Fruit fly (Drosophila melanogaster) whole organism, embryonic: ENCODE measurements around the gene CG6656.

Experiments
- Awh ChIP-seq: fragments of 200-800 bp; sonication (Bioruptor generic); IDR thresholded peaks from 2 replicates; pipeline ENCODE4, ENCODE4 v1.3.6; 2022; ENCODE audit warnings: missing biosample characterization, missing genetic modification characterization
- CG10565 ChIP-seq: fragments of 200-800 bp; sonication (Bioruptor generic); optimal IDR thresholded peaks from 3 replicates; lab custom pipeline; 2016; ENCODE audit warnings: missing biosample characterization, mild to moderate bottlenecking, missing genetic modification characterization
- CG11247 ChIP-seq: fragments of 200-800 bp; sonication (Bioruptor generic); IDR thresholded peaks from 2 replicates; pipeline ENCODE4 v1.3.6; 2022; ENCODE audit warnings: missing biosample characterization, missing genetic modification characterization
- CG12104 ChIP-seq: fragments of 200-800 bp; sonication (Bioruptor generic); optimal IDR thresholded peaks from 3 replicates; lab custom pipeline; 2016; ENCODE audit warnings: missing biosample characterization, missing genetic modification characterization
- CG12769 ChIP-seq: fragments of 200-800 bp; sonication (Bioruptor generic); optimal IDR thresholded peaks from 2 replicates; lab custom pipeline; 2019; ENCODE audit warnings: missing biosample characterization, mild to moderate bottlenecking, missing genetic modification characterization, moderate library complexity
- CG13287 ChIP-seq: fragments of 200-800 bp; sonication (Bioruptor generic); IDR thresholded peaks from 2 replicates; pipeline ENCODE4 v1.3.6; 2022; ENCODE audit warnings: missing biosample characterization, missing genetic modification characterization; ENCODE audit not compliant: partially characterized antibody
- CG13775 ChIP-seq: fragments of 200-800 bp; sonication (Bioruptor generic); optimal IDR thresholded peaks from 3 replicates; lab custom pipeline; 2017; ENCODE audit warnings: missing biosample characterization, mild to moderate bottlenecking, missing genetic modification characterization
- CG14667 ChIP-seq: fragments of 200-800 bp; sonication (Bioruptor generic); IDR thresholded peaks from 2 replicates; pipeline ENCODE4 v1.3.6; 2022; ENCODE audit warnings: missing biosample characterization, missing genetic modification characterization
- CG14965 ChIP-seq: fragments of 200-800 bp; sonication (Bioruptor generic); optimal IDR thresholded peaks from 2 replicates; lab custom pipeline; 2016; ENCODE audit warnings: missing biosample characterization, missing genetic modification characterization, borderline replicate concordance
- CG17361 ChIP-seq: fragments of 200-800 bp; sonication (Bioruptor generic); IDR thresholded peaks from 3 replicates; pipeline ENCODE4 v1.3.6; 2022; ENCODE audit warnings: missing biosample characterization, missing genetic modification characterization
- CG17802 ChIP-seq: fragments of 200-800 bp; sonication (Bioruptor generic); optimal IDR thresholded peaks from 2 replicates; lab custom pipeline; 2018; ENCODE audit warnings: missing biosample characterization, mild to moderate bottlenecking, missing genetic modification characterization, moderate library complexity
- CG2116 ChIP-seq: fragments of 200-800 bp; sonication (Bioruptor generic); optimal IDR thresholded peaks from 3 replicates; lab custom pipeline; 2018; ENCODE audit warnings: missing biosample characterization, mild to moderate bottlenecking, missing genetic modification characterization
- CG34422 ChIP-seq: fragments of 200-800 bp; sonication (Bioruptor generic); IDR thresholded peaks from 3 replicates; pipeline ENCODE4 v1.3.6; 2022; ENCODE audit warnings: missing biosample characterization, missing genetic modification characterization
- CG4404 ChIP-seq: fragments of 200-800 bp; sonication (Bioruptor generic); IDR thresholded peaks from 2 replicates; pipeline ENCODE4 v1.3.6; 2022; ENCODE audit warnings: missing biosample characterization, missing genetic modification characterization
- CG9797 ChIP-seq: fragments of 200-800 bp; sonication (Bioruptor generic); optimal IDR thresholded peaks from 3 replicates; lab custom pipeline; 2018; ENCODE audit warnings: missing biosample characterization, mild to moderate bottlenecking, missing genetic modification characterization
- CG9932 ChIP-seq: fragments of 200-800 bp; sonication (Bioruptor generic); IDR thresholded peaks from 2 replicates; pipeline ENCODE4 v1.3.6; 2022; ENCODE audit warnings: missing biosample characterization, missing genetic modification characterization
- CkIIα-i1 ChIP-seq: fragments of 200-800 bp; sonication (Bioruptor generic); IDR thresholded peaks from 2 replicates; pipeline ENCODE4 v1.3.6; 2022; ENCODE audit warnings: missing biosample characterization, missing genetic modification characterization
- CrebB ChIP-seq: fragments of 200-800 bp; sonication (Bioruptor generic); optimal IDR thresholded peaks from 3 replicates; lab custom pipeline; 2018; ENCODE audit warnings: missing biosample characterization, mild to moderate bottlenecking, missing genetic modification characterization
- Dip2 ChIP-seq: fragments of 200-800 bp; sonication (Bioruptor generic); IDR thresholded peaks from 2 replicates; pipeline ENCODE4 v1.3.6; 2022; ENCODE audit warnings: missing biosample characterization, missing genetic modification characterization
- Doc2 ChIP-seq: fragments of 200-800 bp; sonication (Bioruptor generic); IDR thresholded peaks from 2 replicates; pipeline ENCODE4 v1.3.6; 2022; ENCODE audit warnings: missing biosample characterization, missing genetic modification characterization
- Doc3 ChIP-seq: fragments of 200-800 bp; sonication (Bioruptor generic); IDR thresholded peaks from 3 replicates; pipeline ENCODE4 v1.3.6; 2022; ENCODE audit warnings: missing biosample characterization, missing genetic modification characterization; ENCODE audit not compliant: partially characterized antibody
- Fer2 ChIP-seq: fragments of 200-800 bp; sonication (Bioruptor generic); optimal IDR thresholded peaks from 2 replicates; lab custom pipeline; 2018; ENCODE audit warnings: missing biosample characterization, mild to moderate bottlenecking, missing genetic modification characterization, moderate library complexity
- H2.0 ChIP-seq: fragments of 200-800 bp; sonication (Bioruptor generic); IDR thresholded peaks from 2 replicates; pipeline ENCODE4 v1.3.6; 2022; ENCODE audit warnings: missing biosample characterization, missing genetic modification characterization
- HLH3B ChIP-seq: fragments of 200-800 bp; sonication (Bioruptor generic); IDR thresholded peaks from 2 replicates; pipeline ENCODE4 v1.3.6; 2022; ENCODE audit warnings: missing biosample characterization, missing genetic modification characterization
- Hmr ChIP-seq: fragments of 200-800 bp; sonication (Bioruptor generic); optimal IDR thresholded peaks from 3 replicates; lab custom pipeline; 2017; ENCODE audit warnings: mild to moderate bottlenecking, missing biosample characterization, missing genetic modification reagents, missing genetic modification characterization
- Med ChIP-seq: fragments of 200-800 bp; sonication (Bioruptor generic); peaks from one replicate; lab custom pipeline; 2016; ENCODE audit warnings: missing biosample characterization, missing genetic modification characterization, mild to moderate bottlenecking, inconsistent platforms, moderate library complexity
- Pdp1 ChIP-seq, 2 experiments: fragments of 200-800 bp; sonication (Bioruptor generic); optimal IDR thresholded peaks; 3 replicates each; lab custom pipeline; 2016; ENCODE audit warnings: missing biosample characterization in 2 of 2, missing genetic modification characterization in 2 of 2, mild to moderate bottlenecking in 1 of 2, moderate library complexity in 1 of 2
- chn ChIP-seq: fragments of 200-800 bp; sonication (Bioruptor generic); optimal IDR thresholded peaks from 2 replicates; lab custom pipeline; 2016; ENCODE audit warnings: missing biosample characterization, missing genetic modification characterization
- crp ChIP-seq, 2 experiments: fragments of 200-800 bp; sonication (Bioruptor generic); optimal IDR thresholded peaks; 2 replicates in 1 of 2; 3 replicates in 1 of 2; lab custom pipeline; 2017; ENCODE audit warnings: missing biosample characterization in 2 of 2, missing genetic modification characterization in 2 of 2, mild to moderate bottlenecking in 1 of 2, moderate library complexity in 1 of 2
- cwo ChIP-seq: fragments of 200-800 bp; sonication (Bioruptor generic); optimal IDR thresholded peaks from 3 replicates; lab custom pipeline; 2017; ENCODE audit warnings: missing biosample characterization, missing genetic modification characterization, mild to moderate bottlenecking, moderate library complexity, missing genetic modification reagents
- dan ChIP-seq: fragments of 200-800 bp; sonication (Bioruptor generic); IDR thresholded peaks from 2 replicates; pipeline ENCODE4 v1.3.6; 2022; ENCODE audit warnings: missing biosample characterization, missing genetic modification characterization
- esg ChIP-seq: fragments of 200-800 bp; sonication (Bioruptor generic); conservative IDR thresholded peaks from 2 replicates; pipeline ENCODE4 v1.3.6; 2022; ENCODE audit warnings: missing biosample characterization, missing genetic modification characterization
- eve ChIP-seq, 2 experiments: fragments of >200 bp; optimal IDR thresholded peaks; 2 replicates each; lab custom pipeline; 2017; ENCODE audit warnings: missing biosample characterization in 2 of 2, missing genetic modification characterization in 2 of 2
- exex ChIP-seq: fragments of 200-800 bp; sonication (Bioruptor generic); optimal IDR thresholded peaks from 4 replicates; lab custom pipeline; 2018; ENCODE audit warnings: missing biosample characterization, mild to moderate bottlenecking, missing genetic modification characterization, moderate library complexity
- ftz-f1 ChIP-seq: fragments of 200-800 bp; sonication (Bioruptor generic); optimal IDR thresholded peaks from 2 replicates; lab custom pipeline; 2016; ENCODE audit warnings: missing biosample characterization, missing genetic modification characterization
- grn ChIP-seq: fragments of 200-800 bp; sonication (Bioruptor generic); optimal IDR thresholded peaks from 3 replicates; lab custom pipeline; 2017; ENCODE audit warnings: missing biosample characterization, missing genetic modification characterization
- ken ChIP-seq: fragments of 200-800 bp; sonication (Bioruptor generic); IDR thresholded peaks from 3 replicates; pipeline ENCODE4 v1.3.6; 2022; ENCODE audit warnings: missing biosample characterization, missing genetic modification characterization
- mam ChIP-seq: fragments of 200-800 bp; sonication (Bioruptor generic); optimal IDR thresholded peaks from 3 replicates; lab custom pipeline; 2016; ENCODE audit warnings: missing biosample characterization, missing genetic modification characterization
- mirr ChIP-seq: fragments of 200-800 bp; sonication (Bioruptor generic); optimal IDR thresholded peaks from 3 replicates; lab custom pipeline; 2018; ENCODE audit warnings: missing biosample characterization, mild to moderate bottlenecking, missing genetic modification characterization
- nau ChIP-seq: fragments of 200-800 bp; sonication (Bioruptor generic); optimal IDR thresholded peaks from 3 replicates; lab custom pipeline; 2017; ENCODE audit warnings: missing biosample characterization, mild to moderate bottlenecking, missing genetic modification characterization, missing genetic modification reagents
- nerfin-1 ChIP-seq: fragments of 200-800 bp; sonication (Bioruptor generic); optimal IDR thresholded peaks from 3 replicates; lab custom pipeline; 2019; ENCODE audit warnings: missing biosample characterization, mild to moderate bottlenecking, missing genetic modification characterization, moderate library complexity
- oc ChIP-seq: fragments of 200-800 bp; sonication (Bioruptor generic); optimal IDR thresholded peaks from 2 replicates; lab custom pipeline; 2018; ENCODE audit warnings: missing biosample characterization, mild to moderate bottlenecking, missing genetic modification characterization, moderate library complexity
- pan ChIP-seq, 4 experiments: fragments of >200 bp in 3 of 4; fragments of 200-800 bp in 1 of 4; sonication (Bioruptor generic) in 1 of 4; optimal IDR thresholded peaks in 3 of 4; IDR thresholded peaks in 1 of 4; 2 replicates each; pipeline versions ENCODE4 v1.3.6 to Lab custom; 2017 to 2022; ENCODE audit warnings: missing biosample characterization in 2 of 4, missing genetic modification characterization in 2 of 4, mixed read lengths in 1 of 4
- pb ChIP-seq: fragments of 200-800 bp; sonication (Bioruptor generic); optimal IDR thresholded peaks from 3 replicates; lab custom pipeline; 2016; ENCODE audit warnings: missing biosample characterization, missing genetic modification characterization
- sisA ChIP-seq: fragments of 200-800 bp; sonication (Bioruptor generic); IDR thresholded peaks from 2 replicates; pipeline ENCODE4 v1.3.6; 2022; ENCODE audit warnings: missing biosample characterization, missing genetic modification characterization
- sug ChIP-seq: fragments of 200-800 bp; optimal IDR thresholded peaks from 2 replicates; lab custom pipeline; 2019; ENCODE audit warnings: missing biosample characterization, mild to moderate bottlenecking, missing genetic modification characterization, moderate library complexity
- tap ChIP-seq: fragments of 200-800 bp; optimal IDR thresholded peaks from 3 replicates; lab custom pipeline; 2019; ENCODE audit warnings: missing biosample characterization, mild to moderate bottlenecking, missing genetic modification characterization, moderate library complexity
- twi ChIP-seq: fragments of 200-800 bp; optimal IDR thresholded peaks from 2 replicates; lab custom pipeline; 2019; ENCODE audit warnings: missing biosample characterization, mild to moderate bottlenecking, missing genetic modification characterization, moderate library complexity
- vnd ChIP-seq: fragments of 200-800 bp; sonication (Bioruptor generic); IDR thresholded peaks from 3 replicates; pipeline ENCODE4 v1.3.6; 2022; ENCODE audit warnings: missing biosample characterization, missing genetic modification characterization; ENCODE audit not compliant: partially characterized antibody
- zf30C ChIP-seq: fragments of 200-800 bp; sonication (Bioruptor generic); optimal IDR thresholded peaks from 3 replicates; lab custom pipeline; 2018; ENCODE audit warnings: missing biosample characterization, mild to moderate bottlenecking, missing genetic modification characterization
- zfh1 ChIP-seq: fragments of 200-800 bp; sonication (Bioruptor generic); IDR thresholded peaks from 3 replicates; pipeline ENCODE4 v1.3.6; 2022; ENCODE audit warnings: missing biosample characterization, missing genetic modification characterization

CG6656 gene

dm6 chr3R:21839636-21840035, 35.5 kb upstream of the CG6656 start (continued):
- TF ChIP-seq CG17802 (tag; lab: Kevin White, UChicago) (no peak), pb (GFP tag; lab: Kevin White, UChicago) (no peak), CG9932 (GFP tag; lab: Robert Waterston, UW) (no peak), CG12769 (tag; lab: Kevin White, UChicago) (no peak), pan (optimal IDR thresholded peaks at IDR 0.05; lab: Kevin White, UChicago) (no peak), pan (GFP tag; optimal IDR thresholded peaks at IDR 0.05 in 1 of 2, IDR thresholded peaks at IDR 0.05 in 1 of 2) (no peak), CrebB (tag; lab: Kevin White, UChicago) (no peak), vnd (GFP tag; lab: Robert Waterston, UW) (no peak), tap (peak; percentile 27), CG2116 (GFP tag; lab: Kevin White, UChicago) (no peak), CG14965 (GFP tag; lab: Kevin White, UChicago) (no peak), Dip2 (no peak), H2.0 (GFP tag; lab: Robert Waterston, UW) (no peak), crp (GFP tag; optimal IDR thresholded peaks at IDR 0.05; lab: Kevin White, UChicago) (no peak), zfh1 (no peak), twi (tag; lab: Kevin White, UChicago) (no peak), nau (GFP tag; lab: Kevin White, UChicago) (no peak), CG14667 (GFP tag; lab: Robert Waterston, UW) (no peak), CG9797 (GFP tag; lab: Kevin White, UChicago) (no peak), esg (GFP tag; lab: Robert Waterston, UW) (no peak), CG17361 (GFP tag; lab: Robert Waterston, UW) (peak; percentile 51; the same call in 1 of the 3 replicates), CG12104 (GFP tag; lab: Kevin White, UChicago) (no peak), CG13287 (GFP tag; lab: Robert Waterston, UW) (no peak), Doc3 (GFP tag; lab: Robert Waterston, UW) (no peak), dan (no peak), CG10565 (GFP tag; lab: Kevin White, UChicago) (no peak), Fer2 (tag; lab: Kevin White, UChicago) (no peak), oc (tag; lab: Kevin White, UChicago) (no peak), CG13775 (GFP tag; lab: Kevin White, UChicago) (no peak), nerfin-1 (tag; lab: Kevin White, UChicago) (no peak), mam (no peak), Hmr (GFP tag; lab: Kevin White, UChicago) (no peak), cwo (GFP tag; lab: Kevin White, UChicago) (no peak), CkIIα-i1 (no peak), chn (GFP tag; lab: Kevin White, UChicago) (no peak), CG11247 (GFP tag; lab: Robert Waterston, UW) (no peak), CG34422 (GFP tag; lab: Robert Waterston, UW) (no peak), ken (no peak), CG4404 (GFP tag; lab: Robert Waterston, UW) (no peak)

- TF ChIP-seq Awh, result no peak
- TF ChIP-seq zf30C (GFP tag; lab: Kevin White, UChicago), result no peak
- TF ChIP-seq exex, result peak; percentile 56
- TF ChIP-seq HLH3B (GFP tag; lab: Robert Waterston, UW), result no peak
- TF ChIP-seq Pdp1 (GFP tag; optimal IDR thresholded peaks at IDR 0.05; lab: Kevin White, UChicago), result peak in 1 of 2 experiments; percentile 98
- peak; percentile 83 for TF ChIP-seq grn (GFP tag; lab: Kevin White, UChicago)
- no peak for TF ChIP-seq sisA
- peak; percentile 46 for TF ChIP-seq Med (GFP tag; lab: Kevin White, UChicago)
- TF ChIP-seq mirr (GFP tag; lab: Kevin White, UChicago), result peak; percentile 12
- TF ChIP-seq ftz-f1 (GFP tag; lab: Kevin White, UChicago), result no peak
- no peak for TF ChIP-seq Doc2
- TF ChIP-seq sug (tag; lab: Kevin White, UChicago), result peak; percentile 58
- peak in 1 of 2 experiments; percentile 46 for TF ChIP-seq eve (GFP tag; optimal IDR thresholded peaks at IDR 0.05; lab: Kevin White, UChicago)
These were observed 34.7 kb upstream of the CG6656 start for dm6 chr3R:21840432-21840831.
